Fruit fly (Drosophila melanogaster) whole organism, embryonic: Measurements from ENCODE around the gene rb.

Experiments
- ATbp ChIP-seq: fragments of 200-800 bp; sonication (Bioruptor generic); optimal IDR thresholded peaks from 2 replicates; lab custom pipeline; 2017; ENCODE audit warnings: missing biosample characterization, mild to moderate bottlenecking, missing genetic modification characterization, missing genetic modification reagents
- Aef1 ChIP-seq: fragments of 200-800 bp; sonication (Bioruptor generic); IDR thresholded peaks from 3 replicates; pipeline ENCODE4 v1.3.6; 2022; ENCODE audit warnings: missing biosample characterization, missing genetic modification characterization
- Asciz ChIP-seq: fragments of 200-800 bp; sonication (Bioruptor generic); optimal IDR thresholded peaks from 2 replicates; lab custom pipeline; 2017; ENCODE audit warnings: missing biosample characterization, mild to moderate bottlenecking, missing genetic modification characterization, missing genetic modification reagents
- CG12299 ChIP-seq: fragments of 200-800 bp; sonication (Bioruptor generic); optimal IDR thresholded peaks from 2 replicates; lab custom pipeline; 2018; ENCODE audit warnings: missing biosample characterization, mild to moderate bottlenecking, missing genetic modification characterization
- CG12744 ChIP-seq: fragments of 200-800 bp; sonication (Bioruptor generic); optimal IDR thresholded peaks from 2 replicates; lab custom pipeline; 2016; ENCODE audit warnings: missing biosample characterization, missing genetic modification characterization
- CG12942 ChIP-seq: fragments of 200-800 bp; sonication (Bioruptor generic); optimal IDR thresholded peaks from 3 replicates; lab custom pipeline; 2016; ENCODE audit warnings: missing biosample characterization, missing genetic modification characterization
- CG13287 ChIP-seq: fragments of 200-800 bp; sonication (Bioruptor generic); IDR thresholded peaks from 2 replicates; pipeline ENCODE4 v1.3.6; 2022; ENCODE audit warnings: missing biosample characterization, missing genetic modification characterization; ENCODE audit not compliant: partially characterized antibody
- CG13296 ChIP-seq: fragments of 200-800 bp; sonication (Bioruptor generic); optimal IDR thresholded peaks from 3 replicates; lab custom pipeline; 2018; ENCODE audit warnings: missing biosample characterization, mild to moderate bottlenecking, missing genetic modification characterization
- CG15269 ChIP-seq: fragments of 200-800 bp; sonication (Bioruptor generic); optimal IDR thresholded peaks from 2 replicates; lab custom pipeline; 2018; ENCODE audit warnings: missing biosample characterization, mild to moderate bottlenecking, missing genetic modification characterization, moderate library complexity
- CG15479 ChIP-seq: fragments of 200-800 bp; sonication (Bioruptor generic); optimal IDR thresholded peaks from 3 replicates; lab custom pipeline; 2019; ENCODE audit warnings: missing biosample characterization, mild to moderate bottlenecking, missing genetic modification characterization, moderate library complexity
- CG17385 ChIP-seq: fragments of 200-800 bp; sonication (Bioruptor generic); optimal IDR thresholded peaks from 3 replicates; lab custom pipeline; 2018; ENCODE audit warnings: missing biosample characterization, mild to moderate bottlenecking, missing genetic modification characterization
- CG17612 ChIP-seq: fragments of 200-800 bp; sonication (Bioruptor generic); IDR thresholded peaks from 2 replicates; pipeline ENCODE4 v1.3.6; 2022; ENCODE audit warnings: missing biosample characterization, missing genetic modification characterization
- CG18011 ChIP-seq: fragments of 200-800 bp; sonication (Bioruptor generic); optimal IDR thresholded peaks from 2 replicates; lab custom pipeline; 2017; ENCODE audit warnings: missing biosample characterization, missing genetic modification characterization, mild to moderate bottlenecking, moderate library complexity, missing genotype
- CG32532 ChIP-seq: fragments of 200-800 bp; sonication (Bioruptor generic); IDR thresholded peaks from 2 replicates; pipeline ENCODE4 v1.3.6; 2022; ENCODE audit warnings: missing biosample characterization, missing genetic modification characterization
- CG3281 ChIP-seq: fragments of 200-800 bp; sonication (Bioruptor generic); optimal IDR thresholded peaks from 3 replicates; lab custom pipeline; 2017; ENCODE audit warnings: missing biosample characterization, mild to moderate bottlenecking, missing genetic modification characterization
- CG33213 ChIP-seq: fragments of 200-800 bp; sonication (Bioruptor generic); optimal IDR thresholded peaks from 3 replicates; lab custom pipeline; 2016; ENCODE audit warnings: missing biosample characterization, missing genetic modification characterization
- CG4282 ChIP-seq: fragments of 200-800 bp; sonication (Bioruptor generic); optimal IDR thresholded peaks from 2 replicates; lab custom pipeline; 2016; ENCODE audit warnings: missing biosample characterization, missing genetic modification characterization
- CG7271 ChIP-seq: fragments of 200-800 bp; sonication (Bioruptor generic); optimal IDR thresholded peaks from 2 replicates; lab custom pipeline; 2018; ENCODE audit warnings: missing biosample characterization, mild to moderate bottlenecking, missing genetic modification characterization, moderate library complexity
- CG9797 ChIP-seq: fragments of 200-800 bp; sonication (Bioruptor generic); optimal IDR thresholded peaks from 3 replicates; lab custom pipeline; 2018; ENCODE audit warnings: missing biosample characterization, mild to moderate bottlenecking, missing genetic modification characterization
- CG9932 ChIP-seq: fragments of 200-800 bp; sonication (Bioruptor generic); IDR thresholded peaks from 2 replicates; pipeline ENCODE4 v1.3.6; 2022; ENCODE audit warnings: missing biosample characterization, missing genetic modification characterization
- CkIIα-i1 ChIP-seq: fragments of 200-800 bp; sonication (Bioruptor generic); IDR thresholded peaks from 2 replicates; pipeline ENCODE4 v1.3.6; 2022; ENCODE audit warnings: missing biosample characterization, missing genetic modification characterization
- Fer2 ChIP-seq: fragments of 200-800 bp; sonication (Bioruptor generic); optimal IDR thresholded peaks from 2 replicates; lab custom pipeline; 2018; ENCODE audit warnings: missing biosample characterization, mild to moderate bottlenecking, missing genetic modification characterization, moderate library complexity
- H15 ChIP-seq: fragments of 200-800 bp; sonication (Bioruptor generic); IDR thresholded peaks from 3 replicates; pipeline ENCODE4 v1.3.6; 2022; ENCODE audit warnings: missing biosample characterization, missing genetic modification characterization
- HmgZ ChIP-seq: fragments of 200-800 bp; sonication (Bioruptor generic); optimal IDR thresholded peaks from 2 replicates; lab custom pipeline; 2018; ENCODE audit warnings: missing biosample characterization, mild to moderate bottlenecking, missing genetic modification characterization
- MBD-R2 ChIP-seq: fragments of 200-800 bp; sonication (Bioruptor generic); IDR thresholded peaks from 2 replicates; pipeline ENCODE4 v1.3.6; 2022; ENCODE audit warnings: missing biosample characterization, missing genetic modification characterization
- Mes4 ChIP-seq: fragments of 200-800 bp; sonication (Bioruptor generic); optimal IDR thresholded peaks from 2 replicates; lab custom pipeline; 2016; ENCODE audit warnings: missing biosample characterization, missing genetic modification characterization
- Nf-YA ChIP-seq: fragments of 200-800 bp; sonication (Bioruptor generic); IDR thresholded peaks from 2 replicates; pipeline ENCODE4 v1.3.6; 2022; ENCODE audit warnings: missing biosample characterization, missing genetic modification characterization
- Nf-YB ChIP-seq: fragments of 200-800 bp; sonication (Bioruptor generic); optimal IDR thresholded peaks from 3 replicates; lab custom pipeline; 2019; ENCODE audit warnings: missing biosample characterization, mild to moderate bottlenecking, missing genetic modification characterization, moderate library complexity
- Nf-YC ChIP-seq: fragments of 200-800 bp; optimal IDR thresholded peaks from 3 replicates; lab custom pipeline; 2019; ENCODE audit warnings: missing biosample characterization, mild to moderate bottlenecking, missing genetic modification characterization, moderate library complexity
- Oli ChIP-seq: fragments of 200-800 bp; sonication (Bioruptor generic); optimal IDR thresholded peaks from 2 replicates; lab custom pipeline; 2018; ENCODE audit warnings: missing biosample characterization, mild to moderate bottlenecking, missing genetic modification characterization, moderate library complexity
- Ssrp ChIP-seq: fragments of 200-800 bp; sonication (Bioruptor generic); optimal IDR thresholded peaks from 2 replicates; lab custom pipeline; 2018; ENCODE audit warnings: missing biosample characterization, mild to moderate bottlenecking, missing genetic modification characterization, moderate library complexity
- ac ChIP-seq: fragments of 200-800 bp; sonication (Bioruptor generic); optimal IDR thresholded peaks from 3 replicates; lab custom pipeline; 2017; ENCODE audit warnings: missing biosample characterization, mild to moderate bottlenecking, missing genetic modification characterization
- al ChIP-seq: fragments of 200-800 bp; sonication (Bioruptor generic); IDR thresholded peaks from 2 replicates; pipeline ENCODE4 v1.3.6; 2022; ENCODE audit warnings: missing biosample characterization, missing genetic modification characterization
- cg ChIP-seq: fragments of 200-800 bp; sonication (Bioruptor generic); optimal IDR thresholded peaks from 3 replicates; lab custom pipeline; 2019; ENCODE audit warnings: missing biosample characterization, mild to moderate bottlenecking, missing genetic modification characterization, moderate library complexity
- ci ChIP-seq: fragments of 200-800 bp; sonication (Bioruptor generic); IDR thresholded peaks from 3 replicates; pipeline ENCODE4 v1.3.6; 2022; ENCODE audit warnings: missing biosample characterization, missing genetic modification characterization
- corto ChIP-seq: fragments of 200-800 bp; sonication (Bioruptor generic); optimal IDR thresholded peaks from 2 replicates; lab custom pipeline; 2016; ENCODE audit warnings: missing biosample characterization, mild to moderate bottlenecking, missing genetic modification characterization, moderate library complexity
- cwo ChIP-seq: fragments of 200-800 bp; sonication (Bioruptor generic); optimal IDR thresholded peaks from 3 replicates; lab custom pipeline; 2017; ENCODE audit warnings: missing biosample characterization, missing genetic modification characterization, mild to moderate bottlenecking, moderate library complexity, missing genetic modification reagents
- dmrt99B ChIP-seq: fragments of 200-800 bp; sonication (Bioruptor generic); optimal IDR thresholded peaks from 2 replicates; lab custom pipeline; 2018; ENCODE audit warnings: missing biosample characterization, mild to moderate bottlenecking, missing genetic modification characterization, moderate library complexity
- gfzf ChIP-seq: fragments of 200-800 bp; sonication (Bioruptor generic); optimal IDR thresholded peaks from 2 replicates; lab custom pipeline; 2016; ENCODE audit warnings: missing biosample characterization, mild to moderate bottlenecking, missing genetic modification characterization, moderate library complexity
- kni ChIP-seq: fragments of 200-800 bp; sonication (Bioruptor generic); optimal IDR thresholded peaks from 3 replicates; lab custom pipeline; 2017; ENCODE audit warnings: mild to moderate bottlenecking, missing biosample characterization, missing genetic modification reagents, missing genetic modification characterization
- mld ChIP-seq: fragments of 200-800 bp; sonication (Bioruptor generic); IDR thresholded peaks from 3 replicates; pipeline ENCODE4 v1.3.6; 2022; ENCODE audit warnings: missing biosample characterization, missing genetic modification characterization; ENCODE audit not compliant: partially characterized antibody
- nom ChIP-seq: fragments of 200-800 bp; sonication (Bioruptor generic); optimal IDR thresholded peaks from 2 replicates; lab custom pipeline; 2017; ENCODE audit warnings: missing biosample characterization, missing genetic modification characterization, mild to moderate bottlenecking, moderate library complexity, missing genetic modification reagents
- pfk ChIP-seq: fragments of 200-800 bp; sonication (Bioruptor generic); optimal IDR thresholded peaks from 2 replicates; lab custom pipeline; 2018; ENCODE audit warnings: missing biosample characterization, mild to moderate bottlenecking, missing genetic modification characterization, moderate library complexity
- run ChIP-seq: fragments of 200-800 bp; sonication (Bioruptor generic); optimal IDR thresholded peaks from 3 replicates; lab custom pipeline; 2018; ENCODE audit warnings: missing biosample characterization, mild to moderate bottlenecking, missing genetic modification characterization
- sd ChIP-seq: fragments of 200-800 bp; sonication (Bioruptor generic); optimal IDR thresholded peaks from 3 replicates; lab custom pipeline; 2018; ENCODE audit warnings: missing biosample characterization, mild to moderate bottlenecking, missing genetic modification characterization, moderate library complexity
- slbo ChIP-seq: fragments of 200-800 bp; sonication (Bioruptor generic); IDR thresholded peaks from 2 replicates; pipeline ENCODE4 v1.3.6; 2022; ENCODE audit warnings: missing biosample characterization, missing genetic modification characterization
- tio ChIP-seq: fragments of 200-800 bp; sonication (Bioruptor generic); optimal IDR thresholded peaks from 2 replicates; lab custom pipeline; 2017; ENCODE audit warnings: missing biosample characterization, missing genetic modification characterization, inconsistent platforms
- vfl ChIP-seq: fragments of 200-800 bp; sonication (Bioruptor generic); optimal IDR thresholded peaks from 2 replicates; lab custom pipeline; 2016; ENCODE audit warnings: missing biosample characterization, missing genetic modification characterization
- vnd ChIP-seq: fragments of 200-800 bp; sonication (Bioruptor generic); IDR thresholded peaks from 3 replicates; pipeline ENCODE4 v1.3.6; 2022; ENCODE audit warnings: missing biosample characterization, missing genetic modification characterization; ENCODE audit not compliant: partially characterized antibody

The rb gene

dm6 chrX:4555833-4556232 is 15.4 kb upstream of the rb start (continued):
- TF ChIP-seq nom (GFP tag; lab: Kevin White, UChicago) (no peak), vfl (GFP tag; lab: Kevin White, UChicago) (no peak), CG32532 (GFP tag; lab: Robert Waterston, UW) (no peak), Aef1 (GFP tag; lab: Robert Waterston, UW) (no peak), CG15269 (tag; lab: Kevin White, UChicago) (no peak), cg (GFP tag; lab: Kevin White, UChicago) (peak; percentile 8), vnd (GFP tag; lab: Robert Waterston, UW) (no peak)

- TF ChIP-seq Asciz (GFP tag; lab: Kevin White, UChicago) (no peak), cg (GFP tag; lab: Kevin White, UChicago) (peak; percentile 29), CG18011 (GFP tag; lab: Kevin White, UChicago) (no peak), Oli (tag; lab: Kevin White, UChicago) (no peak), CG12744 (GFP tag; lab: Kevin White, UChicago) (no peak), CkIIα-i1 (GFP tag; lab: Robert Waterston, UW) (no peak), Ssrp (tag; lab: Kevin White, UChicago) (no peak), run (tag; lab: Kevin White, UChicago) (no peak), HmgZ (tag; lab: Kevin White, UChicago) (no peak), Nf-YC (tag; lab: Kevin White, UChicago) (peak; percentile 89), MBD-R2 (GFP tag; lab: Robert Waterston, UW) (no peak), CG17385 (GFP tag; lab: Kevin White, UChicago) (no peak), CG17612 (no peak), al (GFP tag; lab: Robert Waterston, UW) (no peak), Nf-YB (GFP tag; lab: Kevin White, UChicago) (peak; percentile 97), corto (GFP tag; lab: Kevin White, UChicago) (no peak), kni (GFP tag; lab: Kevin White, UChicago) (peak; percentile 34), CG9797 (no peak), CG15479 (no peak), gfzf (GFP tag; lab: Kevin White, UChicago) (no peak), CG13287 (GFP tag; lab: Robert Waterston, UW) (no peak), tio (GFP tag; lab: Kevin White, UChicago) (no peak), CG33213 (GFP tag; lab: Kevin White, UChicago) (no peak), slbo (GFP tag; lab: Robert Waterston, UW) (no peak), ac (peak; percentile 10), sd (tag; lab: Kevin White, UChicago) (no peak), Mes4 (no peak), CG4282 (GFP tag; lab: Kevin White, UChicago) (no peak)
These were observed 14.3 kb upstream of the rb start for dm6 chrX:4554718-4555117.

DNA sequence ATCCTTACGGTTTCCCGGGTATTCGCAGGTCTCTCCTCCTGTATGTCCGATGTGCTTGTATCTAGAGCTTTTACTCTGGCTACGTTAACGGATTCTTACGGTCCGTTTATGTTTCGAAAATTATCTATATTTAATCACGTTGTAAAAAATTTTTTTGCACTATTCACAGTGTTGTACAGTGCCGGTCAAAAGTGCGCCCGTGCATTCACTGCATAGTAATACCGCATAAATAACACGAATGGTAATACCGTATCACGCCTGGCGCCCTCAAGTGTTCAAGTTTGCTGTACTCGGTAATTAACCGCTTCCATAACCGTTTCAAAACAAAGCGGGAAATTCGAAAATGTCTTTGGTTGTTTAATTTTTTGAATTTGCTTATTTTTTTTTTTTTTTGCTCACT is 13.6 kb upstream of the rb start, which contains the start of gene CG11444:
Gene CG11444, minus strand, starts transcription at position 400 of the 400 bp plus-strand sequence.
- no peak for TF ChIP-seq mld (GFP tag; lab: Robert Waterston, UW)
- TF ChIP-seq pfk = peak; percentile 44
- 0 out of 3 replicates have a peak, but pooled peaks have one; percentile 15 for TF ChIP-seq H15
- TF ChIP-seq Fer2 (tag; lab: Kevin White, UChicago) = no peak
- peak; percentile 70; the same call in 2 of the 3 replicates for TF ChIP-seq ci (GFP tag; lab: Robert Waterston, UW)
- TF ChIP-seq cwo = no peak
- TF ChIP-seq dmrt99B (tag; lab: Kevin White, UChicago) = no peak
- TF ChIP-seq CG13296 (GFP tag; lab: Kevin White, UChicago) = no peak
- TF ChIP-seq CG3281 (GFP tag; lab: Kevin White, UChicago) = peak; percentile 9
- TF ChIP-seq CG9932 (GFP tag; lab: Robert Waterston, UW) = peak; percentile 67
- TF ChIP-seq CG12299 (tag; lab: Kevin White, UChicago) = no peak
- no peak for TF ChIP-seq Nf-YA (GFP tag; lab: Robert Waterston, UW)
- TF ChIP-seq CG7271 (tag; lab: Kevin White, UChicago) = no peak
- no peak for TF ChIP-seq CG12942 (GFP tag; lab: Kevin White, UChicago)
- no peak for TF ChIP-seq ATbp
